Worm (Caenorhabditis elegans) whole organism, young adult: ENCODE results near the gene his-32.

Source experiments
- F22D6.2 ChIP-seq: sonication (generic microtip); optimal IDR thresholded peaks from 2 replicates; lab custom pipeline; 2016; ENCODE audit warnings: mild to moderate bottlenecking, missing genetic modification characterization, missing compliant biosample characterization
- F52B5.7 ChIP-seq: sonication (generic microtip); optimal IDR thresholded peaks from 2 replicates; lab custom pipeline; 2016; ENCODE audit warnings: mild to moderate bottlenecking, missing genetic modification characterization, missing compliant biosample characterization
- F57A8.1 ChIP-seq: fragments of 200-800 bp; sonication (Bioruptor generic); optimal IDR thresholded peaks from 2 replicates; lab custom pipeline; 2018; ENCODE audit warnings: mild to moderate bottlenecking, missing genetic modification characterization, moderate library complexity, missing compliant biosample characterization
- aptf-3 ChIP-seq: fragments of 200-800 bp; sonication (Bioruptor generic); IDR thresholded peaks from 2 replicates; pipeline ENCODE4 v1.3.6; 2022; ENCODE audit warnings: missing genetic modification characterization, missing compliant biosample characterization
- attf-6 ChIP-seq: fragments of 200-800 bp; sonication (Bioruptor generic); IDR thresholded peaks from 2 replicates; pipeline ENCODE4 v1.3.6; 2022; ENCODE audit warnings: missing genetic modification reagents, missing genetic modification characterization, missing compliant biosample characterization
- bed-1 ChIP-seq: fragments of 200-800 bp; sonication (Bioruptor generic); IDR thresholded peaks from 2 replicates; pipeline ENCODE4 v1.3.6; 2022; ENCODE audit warnings: missing genetic modification reagents, missing genetic modification characterization, missing compliant biosample characterization
- dpl-1 ChIP-seq: fragments of 150-350 bp; optimal IDR thresholded peaks from 2 replicates; lab custom pipeline; 2014; ENCODE audit warnings: missing biosample characterization, missing genetic modification reagents, missing genetic modification characterization
- hmg-1.2 ChIP-seq: fragments of 200-800 bp; sonication (Bioruptor generic); IDR thresholded peaks from 2 replicates; pipeline ENCODE4 v1.3.6; 2022; ENCODE audit warnings: missing genetic modification reagents, missing genetic modification characterization, missing compliant biosample characterization
- hmg-20 ChIP-seq: fragments of 200-800 bp; sonication (Bioruptor generic); IDR thresholded peaks from 2 replicates; pipeline ENCODE4 v1.3.6; 2022; ENCODE audit warnings: missing genetic modification reagents, missing genetic modification characterization, missing compliant biosample characterization
- nfya-2 ChIP-seq: fragments of 200-800 bp; sonication (Bioruptor generic); IDR thresholded peaks from 2 replicates; pipeline ENCODE4 v1.3.6; 2022; ENCODE audit warnings: missing genetic modification reagents, missing genetic modification characterization, missing compliant biosample characterization
- ztf-22 ChIP-seq: fragments of 200-800 bp; sonication (Bioruptor generic); optimal IDR thresholded peaks from 2 replicates; lab custom pipeline; 2018; ENCODE audit warnings: mild to moderate bottlenecking, missing genetic modification characterization, moderate library complexity, missing compliant biosample characterization

DNA sequence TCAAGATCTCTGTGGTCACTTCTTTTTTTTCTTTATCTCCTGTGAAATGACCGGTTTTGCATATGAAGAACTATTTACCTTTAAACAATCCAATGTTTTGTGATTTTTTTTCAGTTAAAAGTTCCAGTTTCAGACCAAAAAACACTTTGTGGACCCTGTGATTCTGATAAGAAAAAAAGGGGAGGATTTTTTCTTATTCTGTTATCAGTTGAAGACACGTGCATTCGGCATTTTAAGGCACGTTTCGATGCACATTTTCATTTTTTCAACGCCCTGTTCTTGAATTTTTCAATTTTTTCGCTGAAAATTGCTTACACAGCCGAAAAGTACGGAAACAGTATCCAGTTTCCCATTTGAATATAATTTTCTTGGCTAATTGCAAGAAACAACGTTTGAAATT, 32.2 kb downstream of the his-32 start, which contains the start of gene aagr-1:
- TF ChIP-seq aptf-3 (GFP tag; lab: Robert Waterston, UW): no peak
- no peak for TF ChIP-seq dpl-1 (GFP tag; lab: Kevin White, UChicago)
- no peak for TF ChIP-seq F52B5.7 (tag; lab: Kevin White, UChicago)
- no peak for TF ChIP-seq hmg-20
- TF ChIP-seq nfya-2: no peak
- TF ChIP-seq ztf-22: no peak
- TF ChIP-seq F22D6.2 (tag; lab: Kevin White, UChicago): no peak
- no peak for TF ChIP-seq bed-1 (GFP tag; lab: Robert Waterston, UW)
- TF ChIP-seq hmg-1.2 (GFP tag; lab: Robert Waterston, UW): no peak
- TF ChIP-seq attf-6 (GFP tag; lab: Robert Waterston, UW): no peak
- TF ChIP-seq F57A8.1 (GFP tag; lab: Kevin White, UChicago): no peak
